Worm (Caenorhabditis elegans): Measurements from ENCODE around the gene Y43D4A.1.

DNA sequence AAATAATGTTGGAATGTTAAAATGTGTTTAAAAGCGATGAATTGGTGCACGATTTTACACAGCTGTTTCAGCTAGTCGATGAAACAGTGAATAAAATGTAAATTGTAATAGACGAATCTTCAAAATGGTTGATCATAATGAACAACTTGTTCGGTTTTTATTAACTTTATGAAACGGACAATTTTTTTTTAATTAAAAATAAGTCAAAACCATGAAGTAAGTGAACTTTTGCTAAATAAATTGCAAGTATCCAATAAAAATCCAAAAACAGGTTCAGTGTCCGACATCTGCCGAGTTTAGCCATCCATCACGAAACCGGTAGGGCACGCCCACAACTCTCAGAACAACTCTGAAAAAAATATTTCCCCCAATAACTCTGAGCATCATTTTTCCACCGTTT lies 33.3 kb upstream of the Y43D4A.1 start:
- no peak for TF ChIP-seq B0310.2 (tag; optimal IDR thresholded peaks at IDR 0.05)
- TF ChIP-seq hmg-4 (GFP tag; optimal IDR thresholded peaks at IDR 0.05): no peak
